Fruit fly (Drosophila melanogaster): Measurements from ENCODE around the gene Apl.

Gene Apl

DNA sequence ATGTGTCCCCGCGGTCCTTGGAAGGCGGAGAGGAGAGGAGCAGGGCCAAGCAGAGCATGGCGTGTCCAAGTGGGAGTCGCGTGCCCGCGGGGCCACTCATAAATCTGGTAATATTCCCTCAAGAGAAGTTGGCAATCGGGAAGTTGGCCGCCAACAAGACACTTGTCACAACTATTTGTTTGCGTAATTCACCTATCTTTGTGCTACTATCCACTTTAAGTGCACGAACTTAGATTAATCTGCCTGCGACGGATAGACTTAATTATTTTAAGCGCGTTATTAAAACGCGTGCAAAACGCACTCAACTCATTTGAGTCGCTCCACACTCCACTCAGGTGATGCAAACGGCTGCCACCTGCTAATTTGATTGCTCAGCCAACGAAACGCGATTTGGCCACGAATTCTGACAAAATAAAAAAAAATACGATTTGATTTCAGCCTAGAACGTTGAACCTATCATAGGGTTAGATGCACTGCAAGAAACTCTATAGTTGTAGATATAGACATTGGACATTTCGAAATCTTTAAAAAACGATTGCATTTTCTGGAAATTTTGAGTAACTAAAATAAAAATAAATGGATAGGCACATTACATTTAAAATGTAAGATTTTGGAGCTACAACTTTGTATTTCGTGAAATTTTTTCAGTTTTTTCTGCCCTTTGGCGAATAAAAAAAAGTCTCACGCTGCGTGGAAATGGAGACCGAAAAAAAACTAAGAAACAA is 23.8 kb upstream of the Apl start (continued):
- TF ChIP-seq Dek (tag; optimal IDR thresholded peaks at IDR 0.05) (peak; percentile 56), vnd (GFP tag; IDR thresholded peaks at IDR 0.05; ENCODE audit: partially characterized antibody) (no peak), zfh2 (GFP tag; optimal IDR thresholded peaks at IDR 0.05) (peak; percentile 26), CG3847 (GFP tag; IDR thresholded peaks at IDR 0.05) (peak; percentile 52), CG9817 (tag; optimal IDR thresholded peaks at IDR 0.05) (peak; percentile 24), HLH54F (GFP tag; optimal IDR thresholded peaks at IDR 0.05) (peak; percentile 43), CG9609 (GFP tag; optimal IDR thresholded peaks at IDR 0.05) (peak; percentile 21), CG9437 (GFP tag; optimal IDR thresholded peaks at IDR 0.05) (peak; percentile 23), CG16863 (GFP tag; optimal IDR thresholded peaks at IDR 0.05) (peak; percentile 28), Usf (GFP tag; optimal IDR thresholded peaks at IDR 0.05) (no peak), CG11560 (tag; IDR thresholded peaks at IDR 0.05) (no peak), ci (GFP tag; IDR thresholded peaks at IDR 0.05) (0 out of 3 replicates have a peak, but pooled peaks have one; percentile 21), CG8089 (GFP tag; optimal IDR thresholded peaks at IDR 0.05) (no peak), CG10267 (tag; optimal IDR thresholded peaks at IDR 0.05) (peak; percentile 34), bcd (GFP tag; optimal IDR thresholded peaks at IDR 0.05) (peak; percentile 29), lov (optimal IDR thresholded peaks at IDR 0.05) (no peak), lov (GFP tag; IDR thresholded peaks at IDR 0.05) (0 out of 3 replicates have a peak, but pooled peaks have one; percentile 38), aop (GFP tag; IDR thresholded peaks at IDR 0.05) (no peak), CG2202 (tag; optimal IDR thresholded peaks at IDR 0.05) (no peak), BtbVII (GFP tag; optimal IDR thresholded peaks at IDR 0.05) (peak; percentile 39), CG8359 (GFP tag; optimal IDR thresholded peaks at IDR 0.05; ENCODE audit: borderline replicate concordance) (peak; percentile 93), Oli (tag; optimal IDR thresholded peaks at IDR 0.05) (peak; percentile 47), wek (GFP tag; optimal IDR thresholded peaks at IDR 0.05) (no peak), ems (GFP tag; optimal IDR thresholded peaks at IDR 0.05) (peak; percentile 46), CG11398 (GFP tag; optimal IDR thresholded peaks at IDR 0.05) (no peak), ara (GFP tag; IDR thresholded peaks at IDR 0.05) (peak; percentile 48), CG3281 (GFP tag; optimal IDR thresholded peaks at IDR 0.05) (peak; percentile 61), Deaf1 (tag; optimal IDR thresholded peaks at IDR 0.05) (peak; percentile 34), slbo (GFP tag; IDR thresholded peaks at IDR 0.05) (peak; percentile 75), CG30403 (GFP tag; optimal IDR thresholded peaks at IDR 0.05) (peak; percentile 59), CG7786 (GFP tag; optimal IDR thresholded peaks at IDR 0.05) (peak; percentile 44), kay (GFP tag; optimal IDR thresholded peaks at IDR 0.05) (peak; percentile 17), Xrp1 (GFP tag; IDR thresholded peaks at IDR 0.05) (peak; percentile 63), cwo (GFP tag; optimal IDR thresholded peaks at IDR 0.05) (peak; percentile 29), Chrac-16 (GFP tag; optimal IDR thresholded peaks at IDR 0.05) (peak; percentile 21), Ssrp (tag; optimal IDR thresholded peaks at IDR 0.05) (no peak), row (GFP tag; IDR thresholded peaks at IDR 0.05) (peak; percentile 75), D19B (GFP tag; optimal IDR thresholded peaks at IDR 0.05) (peak; percentile 5), cas (GFP tag; IDR thresholded peaks at IDR 0.05) (peak; percentile 55; the same call in 1 of the 2 replicates), dpn (GFP tag; optimal IDR thresholded peaks at IDR 0.05) (peak; percentile 57 to 61), CG14050 (GFP tag; IDR thresholded peaks at IDR 0.05) (peak; percentile 46; the same call in 2 of the 3 replicates), maf-S (GFP tag; optimal IDR thresholded peaks at IDR 0.05) (peak; percentile 23), Xbp1 (GFP tag; optimal IDR thresholded peaks at IDR 0.05) (peak; percentile 56), so (GFP tag; IDR thresholded peaks at IDR 0.05) (peak; percentile 61; the same call in 1 of the 3 replicates), vfl (GFP tag; optimal IDR thresholded peaks at IDR 0.05) (peak; percentile 25), gro (GFP tag; optimal IDR thresholded peaks at IDR 0.05) (peak; percentile 55), stwl (tag; optimal IDR thresholded peaks at IDR 0.05) (no peak), HLH3B (GFP tag; IDR thresholded peaks at IDR 0.05) (0 out of 2 replicates have a peak, but pooled peaks have one; percentile 13), CG12104 (GFP tag; optimal IDR thresholded peaks at IDR 0.05) (no peak), Atf-2 (GFP tag; optimal IDR thresholded peaks at IDR 0.05) (peak; percentile 33)

Data from whole organism, embryonic.